Worm (Caenorhabditis elegans) whole organism, late embryonic: ENCODE measurements around the gene Y39G8B.5.

Source experiments
- C08G9.2 ChIP-seq: sonication (generic microtip); optimal IDR thresholded peaks from 2 replicates; lab custom pipeline; 2016; ENCODE audit warnings: mild to moderate bottlenecking, missing genetic modification characterization, moderate library complexity, missing compliant biosample characterization
- C38D4.7 ChIP-seq: fragments of 200-800 bp; sonication (Bioruptor generic); optimal IDR thresholded peaks from 2 replicates; lab custom pipeline; 2018; ENCODE audit warnings: mild to moderate bottlenecking, missing genetic modification characterization, moderate library complexity, missing compliant biosample characterization
- F13H6.1 ChIP-seq: sonication (generic microtip); optimal IDR thresholded peaks from 2 replicates; lab custom pipeline; 2016; ENCODE audit warnings: missing genetic modification characterization, missing compliant biosample characterization
- Y22D7AL.16 ChIP-seq: sonication (generic microtip); optimal IDR thresholded peaks from 2 replicates; lab custom pipeline; 2016; ENCODE audit warnings: missing genetic modification characterization, missing compliant biosample characterization
- ceh-18 ChIP-seq: sonication (generic microtip); optimal IDR thresholded peaks from 2 replicates; lab custom pipeline; 2016; ENCODE audit warnings: missing genetic modification characterization, missing compliant biosample characterization
- ceh-19 ChIP-seq: fragments of 200-800 bp; sonication (Bioruptor generic); optimal IDR thresholded peaks from 2 replicates; lab custom pipeline; 2018; ENCODE audit warnings: mild to moderate bottlenecking, missing genetic modification characterization, missing compliant biosample characterization
- ceh-2 ChIP-seq: sonication (generic microtip); optimal IDR thresholded peaks from 2 replicates; lab custom pipeline; 2016; ENCODE audit warnings: missing genotype, missing genetic modification characterization, missing compliant biosample characterization
- ceh-24 ChIP-seq: sonication (generic microtip); optimal IDR thresholded peaks from 2 replicates; lab custom pipeline; 2016; ENCODE audit warnings: mild to moderate bottlenecking, missing genetic modification characterization, missing compliant biosample characterization
- ceh-31 ChIP-seq: sonication (generic microtip); optimal IDR thresholded peaks from 2 replicates; lab custom pipeline; 2016; ENCODE audit warnings: missing genetic modification characterization, missing compliant biosample characterization
- ceh-34 ChIP-seq: sonication (generic microtip); optimal IDR thresholded peaks from 2 replicates; lab custom pipeline; 2016; ENCODE audit warnings: mild to moderate bottlenecking, missing genetic modification characterization, missing compliant biosample characterization
- ceh-45 ChIP-seq: fragments of 200-800 bp; sonication (Bioruptor generic); IDR thresholded peaks from 2 replicates; pipeline ENCODE4 v1.3.6; 2022; ENCODE audit warnings: missing genetic modification reagents, missing genetic modification characterization, missing compliant biosample characterization
- ceh-48 ChIP-seq: sonication (generic microtip); optimal IDR thresholded peaks from 2 replicates; lab custom pipeline; 2016; ENCODE audit warnings: missing genetic modification characterization, inconsistent platforms, missing compliant biosample characterization
- ceh-6 ChIP-seq: fragments of 200-800 bp; sonication (Bioruptor generic); optimal IDR thresholded peaks from 2 replicates; lab custom pipeline; 2018; ENCODE audit warnings: mild to moderate bottlenecking, missing genetic modification characterization, missing compliant biosample characterization
- ceh-9 ChIP-seq: sonication (generic microtip); optimal IDR thresholded peaks from 2 replicates; lab custom pipeline; 2016; ENCODE audit warnings: mild to moderate bottlenecking, missing genetic modification characterization, inconsistent platforms, missing compliant biosample characterization
- che-1 ChIP-seq: sonication (generic microtip); optimal IDR thresholded peaks from 2 replicates; lab custom pipeline; 2016; ENCODE audit warnings: mild to moderate bottlenecking, missing genetic modification characterization, missing compliant biosample characterization
- dve-1 ChIP-seq: sonication (generic microtip); optimal IDR thresholded peaks from 2 replicates; lab custom pipeline; 2017; ENCODE audit warnings: antibody characterized with exemption, mild to moderate bottlenecking, missing genetic modification characterization, missing compliant biosample characterization
- elt-2 ChIP-seq: sonication (generic microtip); optimal IDR thresholded peaks from 2 replicates; lab custom pipeline; 2016; ENCODE audit warnings: missing genetic modification reagents, missing genetic modification characterization, missing compliant biosample characterization
- fax-1 ChIP-seq: sonication (generic microtip); optimal IDR thresholded peaks from 2 replicates; lab custom pipeline; 2016; ENCODE audit warnings: missing genotype, missing genetic modification characterization, missing compliant biosample characterization
- hlh-13 ChIP-seq: fragments of 200-800 bp; sonication (Bioruptor generic); optimal IDR thresholded peaks from 2 replicates; lab custom pipeline; 2018; ENCODE audit warnings: mild to moderate bottlenecking, missing genetic modification characterization, missing compliant biosample characterization
- hlh-6 ChIP-seq: sonication (generic microtip); optimal IDR thresholded peaks from 2 replicates; lab custom pipeline; 2016; ENCODE audit warnings: missing genotype, missing genetic modification characterization, missing compliant biosample characterization
- lim-6 ChIP-seq: sonication (generic microtip); optimal IDR thresholded peaks from 2 replicates; lab custom pipeline; 2016; ENCODE audit warnings: missing genetic modification characterization, missing compliant biosample characterization
- lin-11 ChIP-seq: fragments of 200-800 bp; sonication (Bioruptor generic); optimal IDR thresholded peaks from 2 replicates; lab custom pipeline; 2018; ENCODE audit warnings: mild to moderate bottlenecking, missing genetic modification characterization, missing compliant biosample characterization
- madf-2 ChIP-seq: sonication (generic microtip); optimal IDR thresholded peaks from 2 replicates; lab custom pipeline; 2017; ENCODE audit warnings: missing genetic modification characterization, missing compliant biosample characterization
- mec-3 ChIP-seq: sonication (generic microtip); optimal IDR thresholded peaks from 2 replicates; lab custom pipeline; 2016; ENCODE audit warnings: borderline replicate concordance, missing genetic modification characterization, missing compliant biosample characterization
- nhr-232 ChIP-seq: sonication (generic microtip); optimal IDR thresholded peaks from 2 replicates; lab custom pipeline; 2016; ENCODE audit warnings: missing genetic modification characterization, missing compliant biosample characterization
- npax-4 ChIP-seq: sonication (generic microtip); optimal IDR thresholded peaks from 2 replicates; lab custom pipeline; 2016; ENCODE audit warnings: missing genetic modification characterization, missing compliant biosample characterization
- pag-3 ChIP-seq: sonication (generic microtip); optimal IDR thresholded peaks from 2 replicates; lab custom pipeline; 2016; ENCODE audit warnings: missing compliant biosample characterization, missing genetic modification characterization, borderline replicate concordance
- pat-9 ChIP-seq: fragments of 200-800 bp; sonication (Bioruptor generic); optimal IDR thresholded peaks from 2 replicates; lab custom pipeline; 2018; ENCODE audit warnings: mild to moderate bottlenecking, missing genetic modification characterization, moderate library complexity, missing compliant biosample characterization
- pha-2 ChIP-seq: sonication (generic microtip); optimal IDR thresholded peaks from 2 replicates; lab custom pipeline; 2017; ENCODE audit warnings: mild to moderate bottlenecking, missing genetic modification characterization, missing compliant biosample characterization
- pqm-1 ChIP-seq: sonication (generic microtip); optimal IDR thresholded peaks from 2 replicates; lab custom pipeline; 2016; ENCODE audit warnings: missing genetic modification characterization, missing compliant biosample characterization
- pros-1 ChIP-seq: fragments of 150-350 bp; optimal IDR thresholded peaks from 2 replicates; lab custom pipeline; 2014; ENCODE audit warnings: missing biosample characterization, missing genetic modification reagents, missing genetic modification characterization
- ref-2 ChIP-seq: sonication (generic microtip); optimal IDR thresholded peaks from 2 replicates; lab custom pipeline; 2016; ENCODE audit warnings: missing genetic modification characterization, missing compliant biosample characterization
- sdc-2 ChIP-seq: sonication (generic microtip); optimal IDR thresholded peaks from 2 replicates; lab custom pipeline; 2016; ENCODE audit warnings: missing genotype, missing genetic modification characterization, missing compliant biosample characterization
- sox-4 ChIP-seq: sonication (generic microtip); optimal IDR thresholded peaks from 2 replicates; lab custom pipeline; 2017; ENCODE audit warnings: mild to moderate bottlenecking, missing genetic modification characterization, inconsistent platforms, missing compliant biosample characterization
- tbx-7 ChIP-seq: sonication (generic microtip); optimal IDR thresholded peaks from 2 replicates; lab custom pipeline; 2016; ENCODE audit warnings: missing genotype, missing genetic modification characterization, missing compliant biosample characterization
- ttx-3 ChIP-seq: sonication (generic microtip); optimal IDR thresholded peaks from 2 replicates; lab custom pipeline; 2016; ENCODE audit warnings: missing genetic modification reagents, missing genetic modification characterization, missing compliant biosample characterization
- unc-3 ChIP-seq, 2 experiments: fragments of 200-800 bp in 1 of 2; sonication (Bioruptor generic) in 1 of 2; sonication (generic microtip) in 1 of 2; conservative IDR thresholded peaks in 1 of 2; optimal IDR thresholded peaks in 1 of 2; 2 replicates each; pipeline versions ENCODE4 v1.3.6 to Lab custom; 2016 to 2022; ENCODE audit warnings: missing compliant biosample characterization in 2 of 2, missing genetic modification characterization in 2 of 2, missing genetic modification reagents in 1 of 2
- unc-42 ChIP-seq: sonication (generic microtip); optimal IDR thresholded peaks from 2 replicates; lab custom pipeline; 2016; ENCODE audit warnings: missing genotype, missing genetic modification characterization, missing compliant biosample characterization
- unc-55 ChIP-seq: sonication (generic microtip); optimal IDR thresholded peaks from 2 replicates; lab custom pipeline; 2017; ENCODE audit warnings: missing biosample characterization, missing genetic modification reagents, missing genetic modification characterization
- unc-86 ChIP-seq: sonication (generic microtip); optimal IDR thresholded peaks from 2 replicates; lab custom pipeline; 2016; ENCODE audit warnings: missing genetic modification characterization, missing compliant biosample characterization
- ztf-16 ChIP-seq: sonication (generic microtip); optimal IDR thresholded peaks from 2 replicates; lab custom pipeline; 2017; ENCODE audit warnings: missing genetic modification characterization, missing compliant biosample characterization

The Y39G8B.5 gene

DNA sequence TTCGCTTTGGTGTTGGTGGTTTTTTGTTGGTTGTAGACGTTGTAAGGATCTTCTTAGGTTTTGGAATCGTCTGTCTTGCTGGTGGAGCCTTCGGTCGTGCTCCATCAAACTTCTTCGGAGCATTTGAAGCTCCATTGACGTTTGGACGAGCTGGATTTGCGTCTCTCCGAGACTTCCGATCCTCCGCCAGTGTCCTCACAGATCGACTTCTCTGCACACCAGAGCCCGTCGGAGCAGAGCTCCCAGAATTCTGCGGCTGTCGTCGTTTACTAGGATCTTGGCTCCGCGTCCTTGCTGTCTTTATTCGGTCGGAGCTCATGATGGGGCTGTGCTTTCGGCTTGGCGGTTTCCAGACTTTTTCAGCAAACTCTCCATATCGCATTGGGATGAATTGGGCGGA is 30.1 kb downstream of the Y39G8B.5 start:
- TF ChIP-seq nhr-232 (tag; lab: Kevin White, UChicago) (no peak), mec-3 (tag; lab: Kevin White, UChicago) (no peak), hlh-13 (GFP tag; lab: Kevin White, UChicago) (no peak), ceh-45 (GFP tag; lab: Robert Waterston, UW) (no peak), sox-4 (tag; lab: Kevin White, UChicago) (no peak), ztf-16 (tag; lab: Kevin White, UChicago) (no peak), sdc-2 (tag; lab: Kevin White, UChicago) (no peak), dve-1 (no peak)

DNA sequence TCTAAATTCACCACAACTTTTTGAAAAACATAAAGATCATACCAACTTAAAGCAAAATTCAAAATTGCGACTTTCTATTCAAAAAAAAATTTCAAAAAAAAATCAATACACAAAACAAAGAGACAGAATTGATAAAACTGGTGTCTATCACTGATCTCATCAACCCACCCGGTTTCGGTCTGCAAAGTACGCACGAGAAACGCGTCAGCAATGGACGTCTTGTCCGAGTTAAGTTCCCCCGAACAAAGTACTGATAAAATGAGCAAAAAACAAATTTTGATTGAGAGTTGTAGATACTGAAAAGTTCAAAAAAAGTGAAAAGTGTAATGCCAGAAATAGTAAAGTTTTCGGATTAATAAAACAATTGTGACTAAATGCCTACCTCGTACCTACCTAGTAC is 33.3 kb downstream of the Y39G8B.5 start:
- no peak for TF ChIP-seq tbx-7
- no peak for TF ChIP-seq ceh-34 (tag; lab: Kevin White, UChicago)
- no peak for TF ChIP-seq npax-4 (tag; lab: Kevin White, UChicago)
- no peak for TF ChIP-seq ceh-48 (tag; lab: Kevin White, UChicago)
- TF ChIP-seq F13H6.1 (tag; lab: Kevin White, UChicago): no peak
- no peak for TF ChIP-seq unc-86 (tag; lab: Kevin White, UChicago)

DNA sequence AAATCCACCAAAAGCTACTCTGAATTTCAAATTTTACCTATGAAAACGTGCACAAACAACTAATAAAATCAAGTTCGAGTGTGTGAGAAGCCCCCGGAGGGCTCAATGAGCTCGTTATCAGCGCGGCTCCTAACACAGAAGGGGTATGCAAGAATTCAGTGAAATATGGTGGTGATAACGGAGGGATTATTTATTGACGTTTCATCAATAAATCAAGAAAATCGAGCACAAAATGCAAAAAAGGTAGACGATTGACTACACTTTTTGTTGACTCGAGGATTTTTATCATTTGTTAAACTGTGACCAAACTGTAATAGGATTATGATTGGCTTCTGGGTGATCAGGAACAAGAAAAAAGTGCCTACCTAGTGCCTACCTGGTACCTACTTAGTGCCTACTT is 34.2 kb downstream of the Y39G8B.5 start, which contains the start of gene zip-3:
Gene zip-3, minus strand, starts transcription at position 21 of the 400 bp plus-strand sequence.
- TF ChIP-seq F13H6.1 (tag; lab: Kevin White, UChicago) (no peak), ceh-48 (tag; lab: Kevin White, UChicago) (no peak), ztf-16 (tag; lab: Kevin White, UChicago) (no peak), madf-2 (no peak), pha-2 (tag; lab: Kevin White, UChicago) (no peak), ttx-3 (tag; lab: Kevin White, UChicago) (no peak), sdc-2 (tag; lab: Kevin White, UChicago) (no peak), che-1 (tag; lab: Kevin White, UChicago) (no peak), ref-2 (tag; lab: Kevin White, UChicago) (no peak), pag-3 (tag; lab: Kevin White, UChicago) (no peak), unc-3 (GFP tag; conservative IDR thresholded peaks at IDR 0.05; lab: Robert Waterston, UW) (no peak), unc-3 (tag; optimal IDR thresholded peaks at IDR 0.05; lab: Kevin White, UChicago) (no peak), hlh-13 (GFP tag; lab: Kevin White, UChicago) (no peak), unc-55 (no peak)

DNA sequence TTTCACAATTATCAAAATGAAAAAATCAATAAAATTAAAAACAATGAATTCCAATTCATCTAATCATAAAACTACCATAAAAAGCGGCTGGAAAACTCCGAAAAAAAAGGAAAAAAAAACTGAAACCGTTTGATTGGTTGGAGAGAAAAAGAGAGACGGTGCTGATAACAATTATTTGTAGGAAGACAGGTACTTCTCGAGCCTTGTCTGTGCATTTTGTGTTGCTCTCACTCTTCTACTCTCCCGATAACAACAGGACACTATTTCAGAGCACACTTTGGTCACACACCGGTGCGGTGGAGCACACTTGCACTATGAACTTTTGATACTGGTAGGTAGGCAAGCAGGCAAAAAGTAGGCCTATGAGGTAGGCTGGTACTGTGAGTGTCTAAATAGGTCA is 35.1 kb downstream of the Y39G8B.5 start:
- TF ChIP-seq ceh-34 (tag; lab: Kevin White, UChicago) (no peak), pqm-1 (tag; lab: Kevin White, UChicago) (peak; percentile 23), tbx-7 (no peak), elt-2 (tag; lab: Kevin White, UChicago) (peak; percentile 79), unc-42 (tag; lab: Kevin White, UChicago) (no peak), unc-55 (no peak), hlh-6 (tag; lab: Kevin White, UChicago) (no peak), pat-9 (tag; lab: Kevin White, UChicago) (no peak), C08G9.2 (tag; lab: Kevin White, UChicago) (no peak), ceh-24 (tag; lab: Kevin White, UChicago) (no peak)

DNA sequence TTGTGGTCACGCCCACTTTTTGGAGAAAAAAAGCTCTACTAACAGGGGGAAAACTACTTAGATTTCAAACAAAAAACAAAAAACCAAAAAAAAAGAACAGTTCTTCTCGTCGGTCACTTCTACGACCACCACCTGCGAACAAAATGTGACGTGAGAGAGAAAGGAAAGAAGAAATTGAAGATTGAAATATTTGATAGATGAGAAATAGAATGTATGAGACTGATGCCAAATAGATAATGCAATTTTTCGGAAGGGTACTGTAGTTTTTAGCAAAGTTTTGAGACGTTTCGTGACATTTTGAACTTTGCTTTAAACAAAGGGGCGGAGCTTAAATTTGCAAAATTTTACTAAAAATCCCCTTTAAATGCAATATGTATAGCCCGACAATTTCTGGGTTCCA is 36.7 kb downstream of the Y39G8B.5 start:
- TF ChIP-seq ceh-9 (tag; lab: Kevin White, UChicago): no peak
- no peak for TF ChIP-seq npax-4 (tag; lab: Kevin White, UChicago)
- TF ChIP-seq che-1 (tag; lab: Kevin White, UChicago): no peak
- TF ChIP-seq hlh-6 (tag; lab: Kevin White, UChicago): no peak
- no peak for TF ChIP-seq ceh-31
- TF ChIP-seq C38D4.7 (GFP tag; lab: Kevin White, UChicago): no peak
- TF ChIP-seq ceh-19 (GFP tag; lab: Kevin White, UChicago): no peak
- no peak for TF ChIP-seq ceh-18 (tag; lab: Kevin White, UChicago)
- no peak for TF ChIP-seq lin-11 (tag; lab: Kevin White, UChicago)
- no peak for TF ChIP-seq ceh-6 (GFP tag; lab: Kevin White, UChicago)
- TF ChIP-seq ceh-2 (tag; lab: Kevin White, UChicago): no peak
- no peak for TF ChIP-seq ref-2 (tag; lab: Kevin White, UChicago)
- no peak for TF ChIP-seq pros-1 (tag; lab: Kevin White, UChicago)
- TF ChIP-seq lim-6 (tag; lab: Kevin White, UChicago): no peak
- no peak for TF ChIP-seq hlh-13 (GFP tag; lab: Kevin White, UChicago)
- no peak for TF ChIP-seq ztf-16 (tag; lab: Kevin White, UChicago)
- no peak for TF ChIP-seq Y22D7AL.16 (tag; lab: Kevin White, UChicago)
- no peak for TF ChIP-seq fax-1 (tag; lab: Kevin White, UChicago)
